Worm (Caenorhabditis elegans) whole organism, late embryonic: ENCODE results near the gene T21D12.12.
A peak's percentile ranks its signal among the peaks of the same experiment; 100 is the strongest.

ENCODE experiments used
- C08G9.2 ChIP-seq: sonication (generic microtip); optimal IDR thresholded peaks from 2 replicates; lab custom pipeline; 2016; ENCODE audit warnings: mild to moderate bottlenecking, missing genetic modification characterization, moderate library complexity, missing compliant biosample characterization
- F13H6.1 ChIP-seq: sonication (generic microtip); optimal IDR thresholded peaks from 2 replicates; lab custom pipeline; 2016; ENCODE audit warnings: missing genetic modification characterization, missing compliant biosample characterization
- K09A11.1 ChIP-seq: sonication (generic microtip); optimal IDR thresholded peaks from 2 replicates; lab custom pipeline; 2017; ENCODE audit warnings: antibody characterized with exemption, mild to moderate bottlenecking, missing genetic modification characterization, missing compliant biosample characterization; ENCODE audit not compliant: insufficient read depth
- T23F11.4 ChIP-seq: fragments of 200-800 bp; sonication (Bioruptor generic); optimal IDR thresholded peaks from 2 replicates; lab custom pipeline; 2018; ENCODE audit warnings: mild to moderate bottlenecking, missing genetic modification characterization, missing compliant biosample characterization
- ahr-1 ChIP-seq: sonication (generic microtip); optimal IDR thresholded peaks from 2 replicates; lab custom pipeline; 2016; ENCODE audit warnings: missing genetic modification characterization, missing compliant biosample characterization
- ceh-18 ChIP-seq: sonication (generic microtip); optimal IDR thresholded peaks from 2 replicates; lab custom pipeline; 2016; ENCODE audit warnings: missing genetic modification characterization, missing compliant biosample characterization
- ceh-19 ChIP-seq: fragments of 200-800 bp; sonication (Bioruptor generic); optimal IDR thresholded peaks from 2 replicates; lab custom pipeline; 2018; ENCODE audit warnings: mild to moderate bottlenecking, missing genetic modification characterization, missing compliant biosample characterization
- ceh-24 ChIP-seq: sonication (generic microtip); optimal IDR thresholded peaks from 2 replicates; lab custom pipeline; 2016; ENCODE audit warnings: mild to moderate bottlenecking, missing genetic modification characterization, missing compliant biosample characterization
- ceh-31 ChIP-seq: sonication (generic microtip); optimal IDR thresholded peaks from 2 replicates; lab custom pipeline; 2016; ENCODE audit warnings: missing genetic modification characterization, missing compliant biosample characterization
- ceh-34 ChIP-seq: sonication (generic microtip); optimal IDR thresholded peaks from 2 replicates; lab custom pipeline; 2016; ENCODE audit warnings: mild to moderate bottlenecking, missing genetic modification characterization, missing compliant biosample characterization
- ceh-48 ChIP-seq: sonication (generic microtip); optimal IDR thresholded peaks from 2 replicates; lab custom pipeline; 2016; ENCODE audit warnings: missing genetic modification characterization, inconsistent platforms, missing compliant biosample characterization
- ceh-6 ChIP-seq: fragments of 200-800 bp; sonication (Bioruptor generic); optimal IDR thresholded peaks from 2 replicates; lab custom pipeline; 2018; ENCODE audit warnings: mild to moderate bottlenecking, missing genetic modification characterization, missing compliant biosample characterization
- ceh-9 ChIP-seq: sonication (generic microtip); optimal IDR thresholded peaks from 2 replicates; lab custom pipeline; 2016; ENCODE audit warnings: mild to moderate bottlenecking, missing genetic modification characterization, inconsistent platforms, missing compliant biosample characterization
- che-1 ChIP-seq: sonication (generic microtip); optimal IDR thresholded peaks from 2 replicates; lab custom pipeline; 2016; ENCODE audit warnings: mild to moderate bottlenecking, missing genetic modification characterization, missing compliant biosample characterization
- dve-1 ChIP-seq: sonication (generic microtip); optimal IDR thresholded peaks from 2 replicates; lab custom pipeline; 2017; ENCODE audit warnings: antibody characterized with exemption, mild to moderate bottlenecking, missing genetic modification characterization, missing compliant biosample characterization
- elt-2 ChIP-seq: sonication (generic microtip); optimal IDR thresholded peaks from 2 replicates; lab custom pipeline; 2016; ENCODE audit warnings: missing genetic modification reagents, missing genetic modification characterization, missing compliant biosample characterization
- ets-4 ChIP-seq: sonication (generic microtip); optimal IDR thresholded peaks from 2 replicates; lab custom pipeline; 2016; ENCODE audit warnings: missing genetic modification characterization, missing compliant biosample characterization
- gmeb-2 ChIP-seq: sonication (generic microtip); optimal IDR thresholded peaks from 2 replicates; lab custom pipeline; 2016; ENCODE audit warnings: missing genetic modification characterization, inconsistent platforms, missing compliant biosample characterization
- hlh-13 ChIP-seq: fragments of 200-800 bp; sonication (Bioruptor generic); optimal IDR thresholded peaks from 2 replicates; lab custom pipeline; 2018; ENCODE audit warnings: mild to moderate bottlenecking, missing genetic modification characterization, missing compliant biosample characterization
- hlh-6 ChIP-seq: sonication (generic microtip); optimal IDR thresholded peaks from 2 replicates; lab custom pipeline; 2016; ENCODE audit warnings: missing genotype, missing genetic modification characterization, missing compliant biosample characterization
- hlh-8 ChIP-seq: sonication (generic microtip); optimal IDR thresholded peaks from 2 replicates; lab custom pipeline; 2016; ENCODE audit warnings: missing genotype, missing genetic modification characterization, missing compliant biosample characterization
- lin-11 ChIP-seq: fragments of 200-800 bp; sonication (Bioruptor generic); optimal IDR thresholded peaks from 2 replicates; lab custom pipeline; 2018; ENCODE audit warnings: mild to moderate bottlenecking, missing genetic modification characterization, missing compliant biosample characterization
- madf-2 ChIP-seq: sonication (generic microtip); optimal IDR thresholded peaks from 2 replicates; lab custom pipeline; 2017; ENCODE audit warnings: missing genetic modification characterization, missing compliant biosample characterization
- nfya-1 ChIP-seq: sonication (generic microtip); optimal IDR thresholded peaks from 2 replicates; lab custom pipeline; 2017; ENCODE audit warnings: missing genetic modification characterization, mild to moderate bottlenecking, missing compliant biosample characterization, antibody characterized with exemption, moderate library complexity
- nhr-11 ChIP-seq: fragments of 150-350 bp; optimal IDR thresholded peaks from 2 replicates; lab custom pipeline; 2014; ENCODE audit warnings: missing biosample characterization, missing genetic modification characterization
- odd-2 ChIP-seq: sonication (generic microtip); optimal IDR thresholded peaks from 2 replicates; lab custom pipeline; 2017; ENCODE audit warnings: antibody characterized with exemption, mild to moderate bottlenecking, missing genetic modification characterization, missing compliant biosample characterization
- pax-1 ChIP-seq: fragments of 150-350 bp; optimal IDR thresholded peaks from 2 replicates; lab custom pipeline; 2014; ENCODE audit warnings: missing biosample characterization, missing genetic modification characterization
- pha-2 ChIP-seq: sonication (generic microtip); optimal IDR thresholded peaks from 2 replicates; lab custom pipeline; 2017; ENCODE audit warnings: mild to moderate bottlenecking, missing genetic modification characterization, missing compliant biosample characterization
- pha-4 ChIP-seq: fragments of 150-350 bp; optimal IDR thresholded peaks from 2 replicates; lab custom pipeline; 2018; ENCODE audit warnings: missing biosample characterization, missing genetic modification reagents, missing genetic modification characterization
- pros-1 ChIP-seq: fragments of 150-350 bp; optimal IDR thresholded peaks from 2 replicates; lab custom pipeline; 2014; ENCODE audit warnings: missing biosample characterization, missing genetic modification reagents, missing genetic modification characterization
- rnt-1 ChIP-seq: sonication (generic microtip); optimal IDR thresholded peaks from 2 replicates; lab custom pipeline; 2016; ENCODE audit warnings: missing genetic modification characterization, missing compliant biosample characterization
- tbx-2 ChIP-seq: sonication (generic microtip); optimal IDR thresholded peaks from 2 replicates; lab custom pipeline; 2016; ENCODE audit warnings: missing genetic modification characterization, missing compliant biosample characterization
- tbx-7 ChIP-seq: sonication (generic microtip); optimal IDR thresholded peaks from 2 replicates; lab custom pipeline; 2016; ENCODE audit warnings: missing genotype, missing genetic modification characterization, missing compliant biosample characterization
- unc-42 ChIP-seq: sonication (generic microtip); optimal IDR thresholded peaks from 2 replicates; lab custom pipeline; 2016; ENCODE audit warnings: missing genotype, missing genetic modification characterization, missing compliant biosample characterization
- unc-55 ChIP-seq: sonication (generic microtip); optimal IDR thresholded peaks from 2 replicates; lab custom pipeline; 2017; ENCODE audit warnings: missing biosample characterization, missing genetic modification reagents, missing genetic modification characterization
- ztf-16 ChIP-seq: sonication (generic microtip); optimal IDR thresholded peaks from 2 replicates; lab custom pipeline; 2017; ENCODE audit warnings: missing genetic modification characterization, missing compliant biosample characterization

The T21D12.12 gene

ce11 chrIV:255379-255857 lies 10.8 kb upstream of the T21D12.12 start, which contains the start of gene rcat-1:
TSS of gene rcat-1 (minus strand) at chrIV:255429.
- peak; percentile 32 for TF ChIP-seq ztf-16 (tag; lab: Kevin White, UChicago)
- TF ChIP-seq unc-42, result peak; percentile 67
- TF ChIP-seq rnt-1 (tag; lab: Kevin White, UChicago), result peak; percentile 7
- peak; percentile 74 for TF ChIP-seq nfya-1
- TF ChIP-seq ceh-34 (tag; lab: Kevin White, UChicago), result peak; percentile 48
- no peak for TF ChIP-seq lin-11 (tag; lab: Kevin White, UChicago)
- TF ChIP-seq tbx-2 (tag; lab: Kevin White, UChicago), result peak; percentile 31
- TF ChIP-seq ceh-18 (tag; lab: Kevin White, UChicago), result peak; percentile 23
- peak; percentile 54 for TF ChIP-seq ceh-31
- no peak for TF ChIP-seq madf-2 (tag; lab: Kevin White, UChicago)
- peak; percentile 77 for TF ChIP-seq dve-1 (tag; lab: Kevin White, UChicago)
- peak; percentile 45 for TF ChIP-seq elt-2
- no peak for TF ChIP-seq hlh-8 (tag; lab: Kevin White, UChicago)
- peak; percentile 71 for TF ChIP-seq unc-55 (GFP tag; lab: Kevin White, UChicago)
- TF ChIP-seq pax-1, result peak; percentile 64
- TF ChIP-seq, all 69 proteins: peak for 12

ce11 chrIV:257095-257494 lies 9.2 kb upstream of the T21D12.12 start, which contains the start of gene R02D3.8:
TSS of gene R02D3.8 (minus strand) at chrIV:257203.
- TF ChIP-seq ceh-9 (tag; lab: Kevin White, UChicago), result no peak
- TF ChIP-seq ceh-31, result peak; percentile 41
- TF ChIP-seq tbx-2 (tag; lab: Kevin White, UChicago), result peak; percentile 27
- TF ChIP-seq che-1, result no peak
- TF ChIP-seq madf-2 (tag; lab: Kevin White, UChicago), result no peak
- no peak for TF ChIP-seq ahr-1 (tag; lab: Kevin White, UChicago)
- no peak for TF ChIP-seq ceh-19 (GFP tag; lab: Kevin White, UChicago)
- peak; percentile 12 for TF ChIP-seq C08G9.2 (tag; lab: Kevin White, UChicago)
- TF ChIP-seq, all 69 proteins: peak for 3

ce11 chrIV:258362-258761 lies 7.9 kb upstream of the T21D12.12 start:
- TF ChIP-seq gmeb-2 (tag; lab: Kevin White, UChicago) (no peak), T23F11.4 (no peak), ets-4 (no peak), pros-1 (tag; lab: Kevin White, UChicago) (no peak), pha-2 (tag; lab: Kevin White, UChicago) (no peak), nhr-11 (tag; lab: Kevin White, UChicago) (no peak), hlh-6 (tag; lab: Kevin White, UChicago) (no peak), odd-2 (tag; lab: Kevin White, UChicago) (no peak), ceh-18 (tag; lab: Kevin White, UChicago) (no peak), madf-2 (tag; lab: Kevin White, UChicago) (no peak), hlh-8 (tag; lab: Kevin White, UChicago) (no peak), F13H6.1 (tag; lab: Kevin White, UChicago) (no peak), ahr-1 (tag; lab: Kevin White, UChicago) (no peak)

ce11 chrIV:259142-259541 lies 7.1 kb upstream of the T21D12.12 start, which contains the start of gene dpy-9:
TSS of gene dpy-9 (minus strand) at chrIV:259204.
- no peak for TF ChIP-seq pha-4 (tag; lab: Kevin White, UChicago)
- TF ChIP-seq ceh-48 (tag; lab: Kevin White, UChicago), result no peak

ce11 chrIV:261607-262006 lies 4.6 kb upstream of the T21D12.12 start, which contains the start of gene pqbp-1.1:
TSS of gene pqbp-1.1 (minus strand) at chrIV:261683.
- TF ChIP-seq tbx-7 (tag; lab: Kevin White, UChicago) (no peak), ceh-24 (tag; lab: Kevin White, UChicago) (no peak), K09A11.1 (tag; lab: Kevin White, UChicago) (no peak), nhr-11 (tag; lab: Kevin White, UChicago) (no peak), ceh-48 (tag; lab: Kevin White, UChicago) (peak; percentile 42), elt-2 (peak; percentile 6), ceh-6 (GFP tag; lab: Kevin White, UChicago) (no peak), ceh-19 (GFP tag; lab: Kevin White, UChicago) (no peak), unc-42 (peak; percentile 88), pax-1 (peak; percentile 48), hlh-13 (GFP tag; lab: Kevin White, UChicago) (no peak)
